Worm (Caenorhabditis elegans) whole organism, late embryonic: ENCODE results near the gene clec-42.

Experiments
- ceh-30 ChIP-seq: fragments of 150-350 bp; optimal IDR thresholded peaks from 2 replicates; lab custom pipeline; 2014; ENCODE audit warnings: missing biosample characterization, missing genetic modification characterization
- hlh-8 ChIP-seq: sonication (generic microtip); optimal IDR thresholded peaks from 2 replicates; lab custom pipeline; 2016; ENCODE audit warnings: missing genotype, missing genetic modification characterization, missing compliant biosample characterization
- lin-11 ChIP-seq: fragments of 200-800 bp; sonication (Bioruptor generic); optimal IDR thresholded peaks from 2 replicates; lab custom pipeline; 2018; ENCODE audit warnings: mild to moderate bottlenecking, missing genetic modification characterization, missing compliant biosample characterization
- madf-2 ChIP-seq: sonication (generic microtip); optimal IDR thresholded peaks from 2 replicates; lab custom pipeline; 2017; ENCODE audit warnings: missing genetic modification characterization, missing compliant biosample characterization
- mec-3 ChIP-seq: sonication (generic microtip); optimal IDR thresholded peaks from 2 replicates; lab custom pipeline; 2016; ENCODE audit warnings: borderline replicate concordance, missing genetic modification characterization, missing compliant biosample characterization
- nhr-11 ChIP-seq: fragments of 150-350 bp; optimal IDR thresholded peaks from 2 replicates; lab custom pipeline; 2014; ENCODE audit warnings: missing biosample characterization, missing genetic modification characterization
- pax-1 ChIP-seq: fragments of 150-350 bp; optimal IDR thresholded peaks from 2 replicates; lab custom pipeline; 2014; ENCODE audit warnings: missing biosample characterization, missing genetic modification characterization
- pqm-1 ChIP-seq: sonication (generic microtip); optimal IDR thresholded peaks from 2 replicates; lab custom pipeline; 2016; ENCODE audit warnings: missing genetic modification characterization, missing compliant biosample characterization
- sox-2 ChIP-seq: fragments of 200-800 bp; sonication (Bioruptor generic); IDR thresholded peaks from 2 replicates; pipeline ENCODE4 v1.3.6; 2022; ENCODE audit warnings: missing genetic modification reagents, missing genetic modification characterization, missing compliant biosample characterization
- tbx-2 ChIP-seq: sonication (generic microtip); optimal IDR thresholded peaks from 2 replicates; lab custom pipeline; 2016; ENCODE audit warnings: missing genetic modification characterization, missing compliant biosample characterization

DNA sequence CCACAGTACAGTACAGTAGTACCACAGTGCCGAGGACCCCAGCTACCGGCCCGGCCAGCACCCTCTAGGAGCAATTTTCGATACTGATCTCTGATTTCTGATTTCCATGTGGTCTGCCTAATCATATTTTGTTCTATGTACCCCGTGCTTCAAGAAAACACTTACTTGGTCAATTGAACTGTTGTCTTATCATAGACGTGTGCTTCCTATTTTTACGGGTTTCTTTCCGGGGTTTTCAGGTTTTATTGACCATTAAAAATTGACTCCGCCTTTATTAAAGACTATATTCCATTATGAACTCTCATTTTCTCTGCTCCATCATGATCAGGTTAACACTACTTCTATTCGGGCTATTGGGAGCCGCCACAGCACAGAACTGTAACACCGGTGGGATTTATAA lies 33.5 kb upstream of the clec-42 start, which contains the start of gene clec-48:
- TF ChIP-seq tbx-2 (tag; lab: Kevin White, UChicago) (no peak), sox-2 (GFP tag; lab: Robert Waterston, UW) (no peak), pqm-1 (tag; lab: Kevin White, UChicago) (no peak), lin-11 (tag; lab: Kevin White, UChicago) (no peak), nhr-11 (no peak), mec-3 (tag; lab: Kevin White, UChicago) (no peak), madf-2 (no peak), pax-1 (no peak), hlh-8 (tag; lab: Kevin White, UChicago) (no peak), ceh-30 (tag; lab: Kevin White, UChicago) (no peak)
